Worm (Caenorhabditis elegans) whole organism, young adult: ENCODE data around the gene K06H6.4.

Source experiments
- athp-1 ChIP-seq: sonication (generic microtip); optimal IDR thresholded peaks from 2 replicates; lab custom pipeline; 2017; ENCODE audit warnings: mild to moderate bottlenecking, missing genetic modification characterization, missing compliant biosample characterization
- attf-6 ChIP-seq: fragments of 200-800 bp; sonication (Bioruptor generic); IDR thresholded peaks from 2 replicates; pipeline ENCODE4 v1.3.6; 2022; ENCODE audit warnings: missing genetic modification reagents, missing genetic modification characterization, missing compliant biosample characterization
- dpl-1 ChIP-seq: fragments of 150-350 bp; optimal IDR thresholded peaks from 2 replicates; lab custom pipeline; 2014; ENCODE audit warnings: missing biosample characterization, missing genetic modification reagents, missing genetic modification characterization
- gei-17 ChIP-seq: fragments of 200-800 bp; sonication (Bioruptor generic); optimal IDR thresholded peaks from 2 replicates; lab custom pipeline; 2018; ENCODE audit warnings: mild to moderate bottlenecking, missing genetic modification characterization, missing compliant biosample characterization
- lsl-1 ChIP-seq: fragments of 200-800 bp; sonication (Bioruptor generic); optimal IDR thresholded peaks from 2 replicates; lab custom pipeline; 2018; ENCODE audit warnings: mild to moderate bottlenecking, missing genetic modification characterization, moderate library complexity, missing compliant biosample characterization
- nfya-1 ChIP-seq: sonication (generic microtip); optimal IDR thresholded peaks from 2 replicates; lab custom pipeline; 2017; ENCODE audit warnings: antibody characterized with exemption, missing compliant biosample characterization, missing genetic modification characterization, borderline replicate concordance; ENCODE audit not compliant: insufficient read depth
- nhr-90 ChIP-seq: sonication (generic microtip); optimal IDR thresholded peaks from 2 replicates; lab custom pipeline; 2016; ENCODE audit warnings: missing genotype, mild to moderate bottlenecking, missing genetic modification characterization, missing compliant biosample characterization
- pbrm-1 ChIP-seq: fragments of 200-800 bp; sonication (Bioruptor generic); IDR thresholded peaks from 2 replicates; pipeline ENCODE4 v1.3.6; 2022; ENCODE audit warnings: missing genetic modification reagents, missing genetic modification characterization, missing compliant biosample characterization
- somi-1 ChIP-seq: fragments of 200-800 bp; sonication (Bioruptor generic); optimal IDR thresholded peaks from 2 replicates; lab custom pipeline; 2018; ENCODE audit warnings: mild to moderate bottlenecking, missing genetic modification characterization, missing compliant biosample characterization
- unc-62 ChIP-seq: fragments of 150-350 bp; optimal IDR thresholded peaks from 2 replicates; lab custom pipeline; 2014; ENCODE audit warnings: missing biosample characterization, missing genetic modification reagents, missing genetic modification characterization

DNA sequence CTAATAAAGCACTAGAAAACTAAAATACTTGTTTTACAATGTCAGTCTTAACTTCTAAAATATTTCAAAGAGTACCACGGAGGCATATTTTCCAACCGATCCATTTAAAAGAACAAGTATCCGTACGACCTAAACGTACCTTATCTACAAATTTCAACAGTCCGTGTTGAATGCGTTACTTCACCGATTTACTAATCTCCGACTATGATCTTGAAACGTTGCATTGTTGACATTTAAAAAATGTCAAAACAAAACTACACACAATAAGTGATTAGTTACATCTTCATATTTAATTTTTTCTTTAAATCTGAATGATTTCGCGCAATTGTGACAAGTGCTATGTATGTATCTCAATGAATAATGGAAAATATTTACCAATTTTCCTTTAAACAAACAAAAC, 18.7 kb downstream of the K06H6.4 start:
- TF ChIP-seq attf-6 (GFP tag; lab: Robert Waterston, UW) (no peak), unc-62 (GFP tag; lab: Kevin White, UChicago) (no peak), pbrm-1 (GFP tag; lab: Robert Waterston, UW) (no peak), athp-1 (tag; lab: Kevin White, UChicago) (no peak), nfya-1 (tag; lab: Kevin White, UChicago) (no peak), dpl-1 (GFP tag; lab: Kevin White, UChicago) (no peak), gei-17 (GFP tag; lab: Kevin White, UChicago) (no peak), nhr-90 (tag; lab: Kevin White, UChicago) (no peak), somi-1 (no peak), lsl-1 (no peak)
